Worm (Caenorhabditis elegans): ENCODE results near the gene F54H5.3.

The F54H5.3 gene

ce11 chrII:6588605-6589292 lies 33.2 kb upstream of the F54H5.3 start, which contains the start of gene icd-1 (continued):
- TF ChIP-seq Y75B8A.6 (GFP tag; IDR thresholded peaks at IDR 0.05) = 0 out of 2 replicates have a peak, but pooled peaks have one; percentile 11
- TF ChIP-seq madf-9 (GFP tag; conservative IDR thresholded peaks at IDR 0.05) = peak; percentile 75
- peak; percentile 89 for TF ChIP-seq unc-130 (GFP tag; optimal IDR thresholded peaks at IDR 0.05)
- TF ChIP-seq mdt-29 (GFP tag; IDR thresholded peaks at IDR 0.05) = peak; percentile 88
- peak; percentile 97 for TF ChIP-seq hlh-11 (tag; optimal IDR thresholded peaks at IDR 0.05)
- peak; percentile 55 for TF ChIP-seq nhr-76 (tag; optimal IDR thresholded peaks at IDR 0.05)
- peak; percentile 97 for TF ChIP-seq mep-1 (tag; optimal IDR thresholded peaks at IDR 0.05)
- TF ChIP-seq Y105C5A.15 (GFP tag; IDR thresholded peaks at IDR 0.05) = no peak; the same call in 1 of the 2 replicates
- TF ChIP-seq pqm-1 (tag; optimal IDR thresholded peaks at IDR 0.05) = peak; percentile 10
- peak; percentile 89 for TF ChIP-seq ctbp-1 (GFP tag; IDR thresholded peaks at IDR 0.05)
- peak in 1 of 2 experiments; percentile 51 for TF ChIP-seq ZK546.5 (tag; optimal IDR thresholded peaks at IDR 0.05)
- peak; percentile 80; the same call in 1 of the 2 replicates for TF ChIP-seq nhr-42 (GFP tag; IDR thresholded peaks at IDR 0.05)
- TF ChIP-seq nhr-11 (tag; optimal IDR thresholded peaks at IDR 0.05) = peak; percentile 95
- peak; percentile 56 for TF ChIP-seq Y5F2A.4 (GFP tag; optimal IDR thresholded peaks at IDR 0.05)
- no peak for TF ChIP-seq nhr-111 (GFP tag; optimal IDR thresholded peaks at IDR 0.05)
- TF ChIP-seq egl-43 (GFP tag; IDR thresholded peaks at IDR 0.05) = peak; percentile 78
- peak; percentile 84 for TF ChIP-seq F49E8.2 (tag; optimal IDR thresholded peaks at IDR 0.05; ENCODE audit: borderline replicate concordance)
- no peak for TF ChIP-seq daf-12 (tag; optimal IDR thresholded peaks at IDR 0.05)
- TF ChIP-seq set-16 (GFP tag; IDR thresholded peaks at IDR 0.05) = peak; percentile 38; the same call in 1 of the 2 replicates
- no peak for TF ChIP-seq cey-2 (tag; optimal IDR thresholded peaks at IDR 0.05; ENCODE audit: borderline replicate concordance, insufficient read depth)
- no peak for TF ChIP-seq ceh-62 (tag; optimal IDR thresholded peaks at IDR 0.05)
- peak; percentile 57 for TF ChIP-seq nhr-6 (tag; optimal IDR thresholded peaks at IDR 0.05)
- peak; percentile 81 for TF ChIP-seq spr-1 (tag; optimal IDR thresholded peaks at IDR 0.05)
- peak; percentile 55; the same call in 1 of the 2 replicates for TF ChIP-seq dmd-8 (GFP tag; IDR thresholded peaks at IDR 0.05)
- TF ChIP-seq Y48G9A.11 (GFP tag; IDR thresholded peaks at IDR 0.05) = peak; percentile 73
- TF ChIP-seq mxl-3 (GFP tag; optimal IDR thresholded peaks at IDR 0.05) = peak; percentile 72
- TF ChIP-seq duxl-1 (tag; optimal IDR thresholded peaks at IDR 0.05; ENCODE audit: poor library complexity) = peak; percentile 89
- peak; percentile 95 for TF ChIP-seq hlh-30 (tag; optimal IDR thresholded peaks at IDR 0.05; ENCODE audit: insufficient read depth)
- TF ChIP-seq gei-8 (GFP tag; optimal IDR thresholded peaks at IDR 0.05) = peak; percentile 59
- peak; percentile 81 for TF ChIP-seq tra-1 (GFP tag; IDR thresholded peaks at IDR 0.05)
- peak; percentile 58 for TF ChIP-seq lin-15B (tag; optimal IDR thresholded peaks at IDR 0.05)
- no peak for TF ChIP-seq zip-11 (GFP tag; IDR thresholded peaks at IDR 0.05)
- peak; percentile 63; the same call in 1 of the 2 replicates for TF ChIP-seq zfp-3 (GFP tag; conservative IDR thresholded peaks at IDR 0.05)
- TF ChIP-seq php-3 (GFP tag; IDR thresholded peaks at IDR 0.05) = peak; percentile 93
- 0 out of 2 replicates have a peak, but pooled peaks have one; percentile 30 for TF ChIP-seq ceh-44 (GFP tag; IDR thresholded peaks at IDR 0.05)
- peak; percentile 91 for TF ChIP-seq lin-38 (GFP tag; IDR thresholded peaks at IDR 0.05)
- peak; percentile 86 for TF ChIP-seq arid-1 (GFP tag; conservative IDR thresholded peaks at IDR 0.05)
- peak; percentile 89 for TF ChIP-seq ceh-20 (GFP tag; IDR thresholded peaks at IDR 0.05)
- no peak for TF ChIP-seq sdz-12 (GFP tag; optimal IDR thresholded peaks at IDR 0.05)
- TF ChIP-seq unc-39 (tag; optimal IDR thresholded peaks at IDR 0.05) = no peak
- peak; percentile 64 for TF ChIP-seq snpc-1.2 (GFP tag; IDR thresholded peaks at IDR 0.05)
- TF ChIP-seq ztf-7 (tag; optimal IDR thresholded peaks at IDR 0.05) = peak; percentile 78
- peak; percentile 65 for TF ChIP-seq zag-1 (tag; optimal IDR thresholded peaks at IDR 0.05)
- peak; percentile 90 for TF ChIP-seq T20F7.1 (GFP tag; optimal IDR thresholded peaks at IDR 0.05)
- no peak for TF ChIP-seq attf-4 (tag; optimal IDR thresholded peaks at IDR 0.05)
- peak; percentile 62; the same call in 1 of the 2 replicates for TF ChIP-seq nhr-41 (GFP tag; IDR thresholded peaks at IDR 0.05)
- no peak for TF ChIP-seq F26F4.8 (GFP tag; conservative IDR thresholded peaks at IDR 0.05)
- peak; percentile 83 for TF ChIP-seq dpl-1 (GFP tag; optimal IDR thresholded peaks at IDR 0.05)
- peak; percentile 92 for TF ChIP-seq lin-13 (GFP tag; optimal IDR thresholded peaks at IDR 0.05)

All from whole organism, L4 larva.